Worm (Caenorhabditis elegans) whole organism, midembryonic: Measurements from ENCODE around the gene B0304.2.

Experiments used
- T22C8.4 ChIP-seq: fragments of 200-800 bp; sonication (Bioruptor generic); IDR thresholded peaks from 2 replicates; pipeline ENCODE4 v1.3.6; 2022; ENCODE audit warnings: missing genetic modification characterization, missing compliant biosample characterization
- cog-1 ChIP-seq: sonication (generic microtip); optimal IDR thresholded peaks from 2 replicates; lab custom pipeline; 2016; ENCODE audit warnings: missing genetic modification characterization, missing compliant biosample characterization
- flt-1 ChIP-seq: fragments of 200-800 bp; sonication (Bioruptor generic); IDR thresholded peaks from 2 replicates; pipeline ENCODE4 v1.3.6; 2022; ENCODE audit warnings: missing genetic modification characterization, missing compliant biosample characterization
- klf-2 ChIP-seq: fragments of 200-800 bp; sonication (Bioruptor generic); conservative IDR thresholded peaks from 2 replicates; pipeline ENCODE4 v1.3.6; 2022; ENCODE audit warnings: missing genetic modification reagents, missing genetic modification characterization, missing compliant biosample characterization
- med-1 ChIP-seq: sonication (generic microtip); optimal IDR thresholded peaks from 2 replicates; lab custom pipeline; 2017; ENCODE audit warnings: missing genetic modification characterization, mild to moderate bottlenecking, missing compliant biosample characterization, antibody characterized with exemption, missing genetic modification reagents; ENCODE audit not compliant: insufficient read depth
- ref-1 ChIP-seq: fragments of 200-800 bp; sonication (Bioruptor generic); conservative IDR thresholded peaks from 2 replicates; pipeline ENCODE4 v1.3.6; 2022; ENCODE audit warnings: missing genetic modification reagents, missing genetic modification characterization, missing compliant biosample characterization
- tab-1 ChIP-seq: fragments of 200-800 bp; sonication (Bioruptor generic); IDR thresholded peaks from 2 replicates; pipeline ENCODE4 v1.3.6; 2022; ENCODE audit warnings: missing genetic modification characterization, missing compliant biosample characterization
- ztf-23 ChIP-seq: fragments of 200-800 bp; sonication (Bioruptor generic); IDR thresholded peaks from 2 replicates; pipeline ENCODE4 v1.3.6; 2022; ENCODE audit warnings: missing genetic modification reagents, missing genetic modification characterization, missing compliant biosample characterization
- ztf-29 ChIP-seq: fragments of 200-800 bp; sonication (Bioruptor generic); IDR thresholded peaks from 2 replicates; pipeline ENCODE4 v1.3.6; 2022; ENCODE audit warnings: missing genetic modification reagents, missing genetic modification characterization, missing compliant biosample characterization

B0304.2 gene

ce11 chrII:4506552-4507291 is 16.7 kb upstream of the B0304.2 start:
- TF ChIP-seq tab-1 (no peak), ztf-29 (GFP tag; lab: Robert Waterston, UW) (no peak), med-1 (GFP tag; lab: Kevin White, UChicago) (no peak), klf-2 (GFP tag; lab: Robert Waterston, UW) (no peak), ztf-23 (GFP tag; lab: Robert Waterston, UW) (no peak), flt-1 (GFP tag; lab: Robert Waterston, UW) (no peak), cog-1 (no peak), ref-1 (no peak), T22C8.4 (GFP tag; lab: Robert Waterston, UW) (no peak)

ce11 chrII:4507669-4508068 is 15.8 kb upstream of the B0304.2 start:
- TF ChIP-seq flt-1 (GFP tag; lab: Robert Waterston, UW): no peak
- no peak for TF ChIP-seq tab-1

- no peak for TF ChIP-seq tab-1
- no peak for TF ChIP-seq flt-1 (GFP tag; lab: Robert Waterston, UW)
- no peak for TF ChIP-seq cog-1
- no peak for TF ChIP-seq T22C8.4 (GFP tag; lab: Robert Waterston, UW)
- no peak for TF ChIP-seq ztf-29 (GFP tag; lab: Robert Waterston, UW)
- no peak for TF ChIP-seq med-1 (GFP tag; lab: Kevin White, UChicago)
- TF ChIP-seq ztf-23 (GFP tag; lab: Robert Waterston, UW): no peak
- TF ChIP-seq ref-1: no peak
- TF ChIP-seq klf-2 (GFP tag; lab: Robert Waterston, UW): no peak
Measured at ce11 chrII:4510684-4511083, 12.7 kb upstream of the B0304.2 start.

ce11 chrII:4511911-4512310 is 11.5 kb upstream of the B0304.2 start, which contains the start of gene cyp-23A1:
Gene cyp-23A1, plus strand, starts transcription at chrII:4512211.
- no peak for TF ChIP-seq ref-1
- TF ChIP-seq flt-1 (GFP tag; lab: Robert Waterston, UW): no peak
- no peak for TF ChIP-seq T22C8.4 (GFP tag; lab: Robert Waterston, UW)
- no peak for TF ChIP-seq ztf-23 (GFP tag; lab: Robert Waterston, UW)
- no peak for TF ChIP-seq klf-2 (GFP tag; lab: Robert Waterston, UW)
- TF ChIP-seq cog-1: no peak
- TF ChIP-seq tab-1: no peak
- no peak for TF ChIP-seq med-1 (GFP tag; lab: Kevin White, UChicago)
- no peak for TF ChIP-seq ztf-29 (GFP tag; lab: Robert Waterston, UW)

ce11 chrII:4516291-4516690 is 7.1 kb upstream of the B0304.2 start:
- TF ChIP-seq tab-1: no peak
- TF ChIP-seq med-1 (GFP tag; lab: Kevin White, UChicago): no peak
- TF ChIP-seq flt-1 (GFP tag; lab: Robert Waterston, UW): 0 out of 2 replicates have a peak, but pooled peaks have one; percentile 13
- TF ChIP-seq ref-1: no peak
- TF ChIP-seq ztf-29 (GFP tag; lab: Robert Waterston, UW): no peak

ce11 chrII:4517254-4517653 is 6.2 kb upstream of the B0304.2 start:
- TF ChIP-seq med-1 (GFP tag; lab: Kevin White, UChicago) (no peak), tab-1 (no peak), ztf-29 (GFP tag; lab: Robert Waterston, UW) (no peak), klf-2 (GFP tag; lab: Robert Waterston, UW) (no peak), ref-1 (no peak), flt-1 (GFP tag; lab: Robert Waterston, UW) (no peak), cog-1 (no peak)

- TF ChIP-seq flt-1 (GFP tag; lab: Robert Waterston, UW) (0 out of 2 replicates have a peak, but pooled peaks have one; percentile 16), cog-1 (no peak), tab-1 (no peak), ztf-23 (GFP tag; lab: Robert Waterston, UW) (no peak), T22C8.4 (GFP tag; lab: Robert Waterston, UW) (no peak), klf-2 (GFP tag; lab: Robert Waterston, UW) (no peak), med-1 (GFP tag; lab: Kevin White, UChicago) (no peak), ref-1 (no peak)
Measured at ce11 chrII:4518300-4518907, 5.0 kb upstream of the B0304.2 start, which contains the start of gene hlh-1. Gene hlh-1, plus strand, starts transcription at chrII:4518574.

- TF ChIP-seq ref-1: no peak
- TF ChIP-seq med-1 (GFP tag; lab: Kevin White, UChicago): no peak
- no peak for TF ChIP-seq flt-1 (GFP tag; lab: Robert Waterston, UW)
- no peak for TF ChIP-seq cog-1
- TF ChIP-seq ztf-29 (GFP tag; lab: Robert Waterston, UW): no peak
- TF ChIP-seq tab-1: no peak
- no peak for TF ChIP-seq ztf-23 (GFP tag; lab: Robert Waterston, UW)
- TF ChIP-seq T22C8.4 (GFP tag; lab: Robert Waterston, UW): no peak
- no peak for TF ChIP-seq klf-2 (GFP tag; lab: Robert Waterston, UW)
Measured at ce11 chrII:4519976-4520594, 3.3 kb upstream of the B0304.2 start.

- TF ChIP-seq tab-1: no peak
- no peak for TF ChIP-seq med-1 (GFP tag; lab: Kevin White, UChicago)
- no peak for TF ChIP-seq klf-2 (GFP tag; lab: Robert Waterston, UW)
- no peak for TF ChIP-seq ref-1
- TF ChIP-seq ztf-29 (GFP tag; lab: Robert Waterston, UW): no peak
- TF ChIP-seq cog-1: no peak
- no peak for TF ChIP-seq flt-1 (GFP tag; lab: Robert Waterston, UW)
- no peak for TF ChIP-seq T22C8.4 (GFP tag; lab: Robert Waterston, UW)
- no peak for TF ChIP-seq ztf-23 (GFP tag; lab: Robert Waterston, UW)
Measured at ce11 chrII:4525185-4525584, 1.8 kb downstream of the B0304.2 start.
